Fruit fly (Drosophila melanogaster): ENCODE measurements around the gene Adgf-C.

Adgf-C gene

DNA sequence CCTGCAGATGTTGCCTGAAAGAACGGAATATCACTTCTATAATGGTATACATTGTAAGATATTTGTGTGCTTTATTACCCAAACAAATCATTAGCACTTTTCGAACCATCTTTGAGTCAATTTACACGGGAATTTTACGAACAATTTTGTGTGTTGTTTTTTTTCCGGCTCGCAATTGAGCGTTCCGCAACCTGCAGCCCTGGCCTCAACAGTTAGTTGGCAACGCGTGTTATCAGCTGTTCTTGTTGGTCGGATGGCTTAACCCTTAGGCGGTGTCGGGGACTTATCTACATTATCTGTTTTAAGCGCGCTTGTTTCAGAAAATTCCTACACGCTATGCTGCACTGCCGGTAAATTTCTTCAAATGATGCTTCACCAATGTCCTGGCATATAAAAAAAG lies 4.1 kb downstream of the Adgf-C start (continued):
- no peak for TF ChIP-seq Blimp-1 (GFP tag; optimal IDR thresholded peaks at IDR 0.05)
- TF ChIP-seq lz (GFP tag; optimal IDR thresholded peaks at IDR 0.05), result no peak
- peak; percentile 21 for TF ChIP-seq Smox (GFP tag; optimal IDR thresholded peaks at IDR 0.05)
- no peak for TF ChIP-seq Sox102F (GFP tag; optimal IDR thresholded peaks at IDR 0.05)
- TF ChIP-seq net (GFP tag; optimal IDR thresholded peaks at IDR 0.05), result no peak
- no peak for TF ChIP-seq CG16779 (tag; optimal IDR thresholded peaks at IDR 0.05)
- TF ChIP-seq CG6854 (GFP tag; optimal IDR thresholded peaks at IDR 0.05), result no peak

dm6 chr3R:13711735-13712134 lies 5.2 kb downstream of the Adgf-C start, which contains the start of the genes primo-1 and primo-2:
Gene primo-1 (minus strand): TSS chr3R:13711835.
Gene primo-2 (minus strand): TSS chr3R:13711835.
- TF ChIP-seq CG11902 (GFP tag; optimal IDR thresholded peaks at IDR 0.05) (no peak), CG32006 (GFP tag; optimal IDR thresholded peaks at IDR 0.05) (no peak), CG8632 (GFP tag; optimal IDR thresholded peaks at IDR 0.05) (no peak), CG3919 (GFP tag; optimal IDR thresholded peaks at IDR 0.05) (no peak), Ets96B (tag; optimal IDR thresholded peaks at IDR 0.05) (no peak), CG11294 (GFP tag; IDR thresholded peaks at IDR 0.05) (no peak), svp (GFP tag) (no peak), CG6163 (GFP tag; IDR thresholded peaks at IDR 0.05) (no peak), CG15336 (GFP tag; IDR thresholded peaks at IDR 0.05) (no peak), CG16779 (tag; optimal IDR thresholded peaks at IDR 0.05) (no peak), Sox14 (GFP tag; optimal IDR thresholded peaks at IDR 0.05) (no peak), CG10669 (GFP tag; optimal IDR thresholded peaks at IDR 0.05) (no peak), Eip78C (GFP tag) (no peak), Met (GFP tag; optimal IDR thresholded peaks at IDR 0.05) (no peak), CG7368 (GFP tag; optimal IDR thresholded peaks at IDR 0.05) (no peak), CG11762 (GFP tag; optimal IDR thresholded peaks at IDR 0.05; ENCODE audit: insufficient read depth) (no peak), Gug (GFP tag; IDR thresholded peaks at IDR 0.05) (no peak), Blimp-1 (GFP tag; optimal IDR thresholded peaks at IDR 0.05) (no peak), esn (GFP tag; optimal IDR thresholded peaks at IDR 0.05) (no peak)

dm6 chr3R:13713541-13713940 lies 7.0 kb downstream of the Adgf-C start:
- no peak for TF ChIP-seq cyc (GFP tag; optimal IDR thresholded peaks at IDR 0.05)
- peak; percentile 52 for TF ChIP-seq CG34406 (GFP tag; optimal IDR thresholded peaks at IDR 0.05)
- TF ChIP-seq Met (GFP tag; optimal IDR thresholded peaks at IDR 0.05), result no peak
- no peak for TF ChIP-seq Sox102F (GFP tag; optimal IDR thresholded peaks at IDR 0.05)
- TF ChIP-seq CG6163 (GFP tag; IDR thresholded peaks at IDR 0.05), result peak; percentile 38; the same call in 1 of the 3 replicates
- TF ChIP-seq CG8119 (GFP tag; IDR thresholded peaks at IDR 0.05), result peak; percentile 79
- TF ChIP-seq CG16779 (tag; optimal IDR thresholded peaks at IDR 0.05), result peak; percentile 40
- TF ChIP-seq dsx (GFP tag; optimal IDR thresholded peaks at IDR 0.05; ENCODE audit: poor library complexity, severe bottlenecking), result peak; percentile 52
- TF ChIP-seq CG15336 (GFP tag; IDR thresholded peaks at IDR 0.05), result peak; percentile 78
- peak; percentile 48 for TF ChIP-seq CG3919 (GFP tag; optimal IDR thresholded peaks at IDR 0.05)
- peak; percentile 48 for TF ChIP-seq CG10631 (GFP tag; optimal IDR thresholded peaks at IDR 0.05)
- no peak for TF ChIP-seq CG8319 (GFP tag; optimal IDR thresholded peaks at IDR 0.05)
- peak; percentile 31; the same call in 1 of the 2 replicates for TF ChIP-seq CG11294 (GFP tag; IDR thresholded peaks at IDR 0.05)
- peak; percentile 64; the same call in 2 of the 3 replicates for TF ChIP-seq eg (GFP tag; IDR thresholded peaks at IDR 0.05)
- TF ChIP-seq lz (GFP tag; optimal IDR thresholded peaks at IDR 0.05), result no peak
- TF ChIP-seq net (GFP tag; optimal IDR thresholded peaks at IDR 0.05), result peak; percentile 34
- no peak for TF ChIP-seq svp (GFP tag)
- TF ChIP-seq achi (GFP tag; optimal IDR thresholded peaks at IDR 0.05), result peak; percentile 57
- TF ChIP-seq topi (GFP tag; optimal IDR thresholded peaks at IDR 0.05), result no peak
- TF ChIP-seq vri (GFP tag; optimal IDR thresholded peaks at IDR 0.05), result no peak
- TF ChIP-seq CG11902 (GFP tag; optimal IDR thresholded peaks at IDR 0.05), result no peak
- peak; percentile 60 for TF ChIP-seq CG8632 (GFP tag; optimal IDR thresholded peaks at IDR 0.05)
- TF ChIP-seq Sox15 (GFP tag; optimal IDR thresholded peaks at IDR 0.05), result no peak
- TF ChIP-seq esn (GFP tag; optimal IDR thresholded peaks at IDR 0.05), result no peak
- TF ChIP-seq CG6854 (GFP tag; optimal IDR thresholded peaks at IDR 0.05), result no peak
- TF ChIP-seq CG32006 (GFP tag; optimal IDR thresholded peaks at IDR 0.05), result peak; percentile 80
- TF ChIP-seq spab (GFP tag; optimal IDR thresholded peaks at IDR 0.05), result peak; percentile 36
- no peak for TF ChIP-seq CG7368 (GFP tag; optimal IDR thresholded peaks at IDR 0.05)
- peak; percentile 49 for TF ChIP-seq CG6808 (GFP tag; optimal IDR thresholded peaks at IDR 0.05)
- TF ChIP-seq Sox14 (GFP tag; optimal IDR thresholded peaks at IDR 0.05), result no peak
- TF ChIP-seq ss (GFP tag; optimal IDR thresholded peaks at IDR 0.05), result peak; percentile 52 to 68
- no peak for TF ChIP-seq Hr39 (GFP tag; optimal IDR thresholded peaks at IDR 0.05)
- peak; percentile 32 for TF ChIP-seq acj6 (GFP tag; optimal IDR thresholded peaks at IDR 0.05)
- TF ChIP-seq CG10669 (GFP tag; optimal IDR thresholded peaks at IDR 0.05), result peak; percentile 46
- TF ChIP-seq Gug (GFP tag; IDR thresholded peaks at IDR 0.05), result peak; percentile 62
- peak; percentile 60 for TF ChIP-seq OdsH (GFP tag; optimal IDR thresholded peaks at IDR 0.05)
- TF ChIP-seq CG4318 (GFP tag; optimal IDR thresholded peaks at IDR 0.05), result peak; percentile 59
- no peak for TF ChIP-seq fd85E (GFP tag; optimal IDR thresholded peaks at IDR 0.05)
- TF ChIP-seq CG1621 (tag; optimal IDR thresholded peaks at IDR 0.05), result no peak
- peak; percentile 69 for TF ChIP-seq Ets96B (tag; optimal IDR thresholded peaks at IDR 0.05)
- peak; percentile 39 for TF ChIP-seq Hr4 (GFP tag; optimal IDR thresholded peaks at IDR 0.05)
